Worm (Caenorhabditis elegans) whole organism, young adult: ENCODE data around the gene clc-6.

Source experiments
- ama-1 ChIP-seq, 3 experiments: fragments of 150-350 bp in 1 of 3; sonication (generic microtip) in 2 of 3; optimal IDR thresholded peaks; 2 replicates each; lab custom pipeline; 2014 to 2018; ENCODE audit warnings: missing biosample characterization in 2 of 3, missing genetic modification characterization in 2 of 3, missing genetic modification reagents in 2 of 3
- cebp-2 ChIP-seq: fragments of 200-800 bp; sonication (Bioruptor generic); IDR thresholded peaks from 2 replicates; pipeline ENCODE4 v1.3.6; 2022; ENCODE audit warnings: missing genetic modification characterization, missing compliant biosample characterization
- die-1 ChIP-seq: sonication (generic microtip); optimal IDR thresholded peaks from 2 replicates; lab custom pipeline; 2016; ENCODE audit warnings: missing genotype, mild to moderate bottlenecking, missing genetic modification characterization, missing compliant biosample characterization
- repo-1 ChIP-seq: sonication (generic microtip); optimal IDR thresholded peaks from 2 replicates; lab custom pipeline; 2017; ENCODE audit warnings: mild to moderate bottlenecking, missing genetic modification characterization, missing compliant biosample characterization
- ztf-25 ChIP-seq: fragments of 200-800 bp; sonication (Bioruptor generic); IDR thresholded peaks from 2 replicates; pipeline ENCODE4 v1.3.6; 2022; ENCODE audit warnings: missing genetic modification reagents, missing genetic modification characterization, missing compliant biosample characterization

ce11 chrV:11241580-11241979, 45.6 kb upstream of the clc-6 start, which contains the start of gene pgap-1:
- TF ChIP-seq repo-1 (tag; lab: Kevin White, UChicago) (no peak), die-1 (tag; lab: Kevin White, UChicago) (no peak), cebp-2 (GFP tag; lab: Robert Waterston, UW) (no peak), ztf-25 (GFP tag; lab: Robert Waterston, UW) (no peak), ama-1 (optimal IDR thresholded peaks at IDR 0.05; lab: Kevin White, UChicago) (no peak), ama-1 (GFP tag; optimal IDR thresholded peaks at IDR 0.05; lab: Kevin White, UChicago) (no peak)
